Fruit fly (Drosophila melanogaster) whole organism, embryonic: ENCODE results near the gene Jhbp16.

Source experiments
- Awh ChIP-seq: fragments of 200-800 bp; sonication (Bioruptor generic); IDR thresholded peaks from 2 replicates; pipeline ENCODE4, ENCODE4 v1.3.6; 2022; ENCODE audit warnings: missing biosample characterization, missing genetic modification characterization
- Bdp1 ChIP-seq: fragments of 200-800 bp; sonication (Bioruptor generic); optimal IDR thresholded peaks from 3 replicates; lab custom pipeline; 2016; ENCODE audit warnings: missing biosample characterization, missing genetic modification characterization
- CG10565 ChIP-seq: fragments of 200-800 bp; sonication (Bioruptor generic); optimal IDR thresholded peaks from 3 replicates; lab custom pipeline; 2016; ENCODE audit warnings: missing biosample characterization, mild to moderate bottlenecking, missing genetic modification characterization
- CG11398 ChIP-seq: fragments of 200-800 bp; sonication (Bioruptor generic); optimal IDR thresholded peaks from 2 replicates; lab custom pipeline; 2016; ENCODE audit warnings: missing biosample characterization, missing genetic modification characterization
- CG12744 ChIP-seq: fragments of 200-800 bp; sonication (Bioruptor generic); optimal IDR thresholded peaks from 2 replicates; lab custom pipeline; 2016; ENCODE audit warnings: missing biosample characterization, missing genetic modification characterization
- CG14014 ChIP-seq: fragments of 200-800 bp; sonication (Bioruptor generic); IDR thresholded peaks from 2 replicates; pipeline ENCODE4 v1.3.6; 2022; ENCODE audit warnings: missing biosample characterization, missing genetic modification characterization
- CG15479 ChIP-seq: fragments of 200-800 bp; sonication (Bioruptor generic); optimal IDR thresholded peaks from 3 replicates; lab custom pipeline; 2019; ENCODE audit warnings: missing biosample characterization, mild to moderate bottlenecking, missing genetic modification characterization, moderate library complexity
- CG17568 ChIP-seq: fragments of 200-800 bp; sonication (Bioruptor generic); optimal IDR thresholded peaks from 2 replicates; lab custom pipeline; 2018; ENCODE audit warnings: missing biosample characterization, mild to moderate bottlenecking, missing genetic modification characterization, moderate library complexity
- CG2129 ChIP-seq: fragments of 200-800 bp; sonication (Bioruptor generic); IDR thresholded peaks from 2 replicates; pipeline ENCODE4 v1.3.6; 2022; ENCODE audit warnings: missing biosample characterization, missing genetic modification characterization; ENCODE audit not compliant: partially characterized antibody
- CG2875 ChIP-seq: fragments of 200-800 bp; sonication (Bioruptor generic); optimal IDR thresholded peaks from 2 replicates; lab custom pipeline; 2017; ENCODE audit warnings: missing biosample characterization, mild to moderate bottlenecking, missing genetic modification characterization, missing genetic modification reagents
- CG31224 ChIP-seq: fragments of 200-800 bp; sonication (Bioruptor generic); IDR thresholded peaks from 2 replicates; pipeline ENCODE4 v1.3.6; 2022; ENCODE audit warnings: missing biosample characterization, missing genetic modification characterization
- CG5245 ChIP-seq: fragments of 200-800 bp; sonication (Bioruptor generic); optimal IDR thresholded peaks from 3 replicates; lab custom pipeline; 2016; ENCODE audit warnings: missing biosample characterization, missing genetic modification characterization
- CG6254 ChIP-seq: fragments of 200-800 bp; sonication (Bioruptor generic); optimal IDR thresholded peaks from 3 replicates; lab custom pipeline; 2017; ENCODE audit warnings: mild to moderate bottlenecking, missing biosample characterization, missing genetic modification reagents, missing genetic modification characterization
- E2f2 ChIP-seq: fragments of 200-800 bp; sonication (Bioruptor generic); IDR thresholded peaks from 2 replicates; pipeline ENCODE4 v1.3.6; 2022; ENCODE audit warnings: missing biosample characterization, missing genetic modification characterization
- ERR ChIP-seq: fragments of 200-800 bp; sonication (Bioruptor generic); optimal IDR thresholded peaks from 2 replicates; lab custom pipeline; 2016; ENCODE audit warnings: missing biosample characterization, missing genetic modification characterization
- Fer3 ChIP-seq: fragments of 200-800 bp; sonication (Bioruptor generic); optimal IDR thresholded peaks from 2 replicates; lab custom pipeline; 2018; ENCODE audit warnings: missing biosample characterization, mild to moderate bottlenecking, missing genetic modification characterization, moderate library complexity
- Gsc ChIP-seq: fragments of 200-800 bp; sonication (Bioruptor generic); IDR thresholded peaks from 2 replicates; pipeline ENCODE4 v1.3.6; 2022; ENCODE audit warnings: missing biosample characterization, missing genetic modification characterization
- HLH54F ChIP-seq: fragments of 200-800 bp; sonication (Bioruptor generic); optimal IDR thresholded peaks from 3 replicates; lab custom pipeline; 2016; ENCODE audit warnings: missing biosample characterization, missing genetic modification characterization
- Hr51 ChIP-seq, 2 experiments: fragments of 200-800 bp; sonication (Bioruptor generic); optimal IDR thresholded peaks; 2 replicates in 1 of 2; 3 replicates in 1 of 2; lab custom pipeline; 2016 to 2018; ENCODE audit warnings: missing biosample characterization in 2 of 2, missing genetic modification characterization in 2 of 2, mild to moderate bottlenecking in 1 of 2, moderate library complexity in 1 of 2
- Mad ChIP-seq: fragments of 200-800 bp; sonication (Bioruptor generic); optimal IDR thresholded peaks from 2 replicates; lab custom pipeline; 2016; ENCODE audit warnings: missing biosample characterization, missing genetic modification characterization
- Pdp1 ChIP-seq, 2 experiments: fragments of 200-800 bp; sonication (Bioruptor generic); optimal IDR thresholded peaks; 3 replicates each; lab custom pipeline; 2016; ENCODE audit warnings: missing biosample characterization in 2 of 2, missing genetic modification characterization in 2 of 2, mild to moderate bottlenecking in 1 of 2, moderate library complexity in 1 of 2
- Poxn ChIP-seq: fragments of 200-800 bp; sonication (Bioruptor generic); IDR thresholded peaks from 2 replicates; pipeline ENCODE4 v1.3.6; 2022; ENCODE audit warnings: missing biosample characterization, missing genetic modification characterization
- Stat92E ChIP-seq, 3 experiments: fragments of >200 bp in 2 of 3; fragments of 200-800 bp in 1 of 3; sonication (Bioruptor generic) in 1 of 3; optimal IDR thresholded peaks; 2 replicates each; lab custom pipeline; 2017 to 2019; ENCODE audit warnings: missing biosample characterization in 3 of 3, missing genetic modification characterization in 3 of 3, mild to moderate bottlenecking in 1 of 3, moderate library complexity in 1 of 3
- abd-A ChIP-seq: fragments of 200-800 bp; sonication (Bioruptor generic); optimal IDR thresholded peaks from 3 replicates; lab custom pipeline; 2019; ENCODE audit warnings: missing biosample characterization, mild to moderate bottlenecking, missing genetic modification characterization, moderate library complexity
- bcd ChIP-seq: fragments of 200-800 bp; sonication (Bioruptor generic); optimal IDR thresholded peaks from 2 replicates; lab custom pipeline; 2017; ENCODE audit warnings: missing biosample characterization, mild to moderate bottlenecking, missing genetic modification characterization
- bsh ChIP-seq, 2 experiments: fragments of 200-800 bp; sonication (Bioruptor generic); optimal IDR thresholded peaks; 2 replicates each; lab custom pipeline; 2017 to 2018; ENCODE audit warnings: mild to moderate bottlenecking in 2 of 2, missing biosample characterization in 2 of 2, missing genetic modification characterization in 2 of 2, moderate library complexity in 1 of 2
- btn ChIP-seq: fragments of 200-800 bp; sonication (Bioruptor generic); optimal IDR thresholded peaks from 2 replicates; lab custom pipeline; 2016; ENCODE audit warnings: missing biosample characterization, missing genetic modification characterization
- cad ChIP-seq: fragments of >200 bp; optimal IDR thresholded peaks from 2 replicates; lab custom pipeline; 2017; ENCODE audit warnings: missing biosample characterization, missing genetic modification characterization
- corto ChIP-seq: fragments of 200-800 bp; sonication (Bioruptor generic); optimal IDR thresholded peaks from 2 replicates; lab custom pipeline; 2016; ENCODE audit warnings: missing biosample characterization, mild to moderate bottlenecking, missing genetic modification characterization, moderate library complexity
- dpn ChIP-seq, 2 experiments: fragments of 200-800 bp; sonication (Bioruptor generic); optimal IDR thresholded peaks; 3 replicates each; lab custom pipeline; 2016; ENCODE audit warnings: missing biosample characterization in 2 of 2, missing genetic modification characterization in 2 of 2
- exex ChIP-seq: fragments of 200-800 bp; sonication (Bioruptor generic); optimal IDR thresholded peaks from 4 replicates; lab custom pipeline; 2018; ENCODE audit warnings: missing biosample characterization, mild to moderate bottlenecking, missing genetic modification characterization, moderate library complexity
- grn ChIP-seq: fragments of 200-800 bp; sonication (Bioruptor generic); optimal IDR thresholded peaks from 3 replicates; lab custom pipeline; 2017; ENCODE audit warnings: missing biosample characterization, missing genetic modification characterization
- ham ChIP-seq: fragments of 200-800 bp; sonication (Bioruptor generic); IDR thresholded peaks from 2 replicates; pipeline ENCODE4 v1.3.6; 2022; ENCODE audit warnings: missing biosample characterization, missing genetic modification characterization
- hb ChIP-seq: fragments of 200-800 bp; sonication (Bioruptor generic); IDR thresholded peaks from 3 replicates; pipeline ENCODE4 v1.3.6; 2022; ENCODE audit warnings: missing biosample characterization, missing genetic modification characterization; ENCODE audit not compliant: partially characterized antibody
- her ChIP-seq: fragments of 200-800 bp; sonication (Bioruptor generic); optimal IDR thresholded peaks from 2 replicates; lab custom pipeline; 2016; ENCODE audit warnings: missing biosample characterization, missing genetic modification characterization
- hth ChIP-seq: fragments of >200 bp; optimal IDR thresholded peaks from 2 replicates; lab custom pipeline; 2017; ENCODE audit warnings: inconsistent platforms
- inv ChIP-seq: fragments of 200-800 bp; sonication (Bioruptor generic); IDR thresholded peaks from 2 replicates; pipeline ENCODE4 v1.3.6; 2022; ENCODE audit warnings: missing biosample characterization, missing genetic modification characterization; ENCODE audit not compliant: partially characterized antibody
- kah ChIP-seq: fragments of 200-800 bp; sonication (Bioruptor generic); optimal IDR thresholded peaks from 2 replicates; lab custom pipeline; 2018; ENCODE audit warnings: missing biosample characterization, mild to moderate bottlenecking, missing genetic modification characterization
- nerfin-1 ChIP-seq: fragments of 200-800 bp; sonication (Bioruptor generic); optimal IDR thresholded peaks from 3 replicates; lab custom pipeline; 2019; ENCODE audit warnings: missing biosample characterization, mild to moderate bottlenecking, missing genetic modification characterization, moderate library complexity
- pfk ChIP-seq: fragments of 200-800 bp; sonication (Bioruptor generic); optimal IDR thresholded peaks from 2 replicates; lab custom pipeline; 2018; ENCODE audit warnings: missing biosample characterization, mild to moderate bottlenecking, missing genetic modification characterization, moderate library complexity
- sima ChIP-seq: fragments of 200-800 bp; sonication (Bioruptor generic); optimal IDR thresholded peaks from 2 replicates; lab custom pipeline; 2016; ENCODE audit warnings: missing biosample characterization, missing genetic modification characterization
- sna ChIP-seq: fragments of 200-800 bp; sonication (Bioruptor generic); IDR thresholded peaks from 2 replicates; pipeline ENCODE4 v1.3.6; 2022; ENCODE audit warnings: missing biosample characterization, missing genetic modification characterization; ENCODE audit not compliant: partially characterized antibody
- sr ChIP-seq: fragments of 200-800 bp; sonication (Bioruptor generic); IDR thresholded peaks from 3 replicates; pipeline ENCODE4 v1.3.6; 2022; ENCODE audit warnings: missing biosample characterization, missing genetic modification characterization
- tll ChIP-seq, 2 experiments: fragments of 200-800 bp in 1 of 2; fragments of >200 bp in 1 of 2; sonication (Bioruptor generic) in 1 of 2; optimal IDR thresholded peaks; 2 replicates each; lab custom pipeline; 2017 to 2019; ENCODE audit warnings: missing biosample characterization in 2 of 2, missing genetic modification characterization in 2 of 2, mild to moderate bottlenecking in 1 of 2, moderate library complexity in 1 of 2
- trem ChIP-seq: fragments of 200-800 bp; optimal IDR thresholded peaks from 3 replicates; lab custom pipeline; 2019; ENCODE audit warnings: missing biosample characterization, mild to moderate bottlenecking, missing genetic modification characterization, moderate library complexity
- vfl ChIP-seq: fragments of 200-800 bp; sonication (Bioruptor generic); optimal IDR thresholded peaks from 2 replicates; lab custom pipeline; 2016; ENCODE audit warnings: missing biosample characterization, missing genetic modification characterization
- vvl ChIP-seq: fragments of 200-800 bp; sonication (Bioruptor generic); IDR thresholded peaks from 2 replicates; pipeline ENCODE4 v1.3.6; 2022; ENCODE audit warnings: missing biosample characterization, missing genetic modification characterization
- z ChIP-seq: fragments of 200-800 bp; sonication (Bioruptor generic); IDR thresholded peaks from 3 replicates; pipeline ENCODE4 v1.3.6; 2022; ENCODE audit warnings: missing biosample characterization, missing genetic modification characterization
- zf30C ChIP-seq: fragments of 200-800 bp; sonication (Bioruptor generic); optimal IDR thresholded peaks from 3 replicates; lab custom pipeline; 2018; ENCODE audit warnings: missing biosample characterization, mild to moderate bottlenecking, missing genetic modification characterization

The Jhbp16 gene

DNA sequence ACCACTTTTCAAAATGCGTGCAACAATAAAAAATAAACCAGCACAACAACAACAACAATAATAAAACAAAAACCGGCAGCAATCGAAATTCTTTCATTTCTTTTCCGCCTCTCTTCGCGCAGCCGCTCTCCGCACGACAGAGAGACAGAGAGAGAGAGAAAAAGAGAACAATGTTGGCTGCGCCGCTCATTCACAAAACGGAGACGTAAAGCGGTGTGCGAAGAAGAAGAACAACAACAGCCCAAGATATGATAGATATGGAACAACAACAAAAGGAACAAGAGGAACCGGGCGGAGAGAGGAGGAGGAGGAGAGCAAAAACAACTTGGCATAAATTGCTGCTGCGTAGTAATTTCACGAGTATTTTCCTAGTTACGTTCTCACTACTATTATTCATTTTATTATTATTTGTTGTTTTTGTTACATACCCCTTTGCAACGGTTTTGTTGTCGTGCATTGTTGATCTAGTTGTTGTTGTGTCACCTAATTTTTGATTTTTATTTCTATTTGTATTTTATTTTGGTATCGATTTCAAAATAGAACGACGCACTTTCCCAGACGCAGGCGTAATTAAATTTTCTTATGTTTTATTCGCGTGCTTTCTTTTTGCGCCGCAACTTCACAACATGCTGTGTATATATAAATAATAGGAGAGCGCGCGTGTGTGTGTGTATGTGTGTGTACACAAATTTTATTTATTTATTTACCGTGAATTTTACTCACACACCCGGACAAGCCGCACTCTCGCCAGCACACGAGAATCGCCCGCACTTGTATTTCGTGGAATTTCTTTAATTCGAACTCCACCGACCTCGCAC is 45.7 kb upstream of the Jhbp16 start:
- TF ChIP-seq ham (GFP tag; lab: Robert Waterston, UW), result no peak
- TF ChIP-seq bsh (GFP tag; optimal IDR thresholded peaks at IDR 0.05; lab: Kevin White, UChicago), result peak in 1 of 2 experiments; percentile 29
- no peak for TF ChIP-seq hth (lab: Kevin White, UChicago)
- no peak for TF ChIP-seq Poxn (GFP tag; lab: Robert Waterston, UW)
- TF ChIP-seq Gsc (GFP tag; lab: Robert Waterston, UW), result no peak
- no peak for TF ChIP-seq btn (GFP tag; lab: Kevin White, UChicago)
- TF ChIP-seq CG14014 (GFP tag; lab: Robert Waterston, UW), result no peak
- TF ChIP-seq pfk (GFP tag; lab: Kevin White, UChicago), result peak; percentile 52
- TF ChIP-seq CG31224 (GFP tag; lab: Robert Waterston, UW), result no peak
- TF ChIP-seq Stat92E (GFP tag; optimal IDR thresholded peaks at IDR 0.05; lab: Kevin White, UChicago), result peak in 1 of 3 experiments; percentile 88
- peak; percentile 88 for TF ChIP-seq grn
- peak in 1 of 2 experiments; percentile 13 for TF ChIP-seq Pdp1 (GFP tag; optimal IDR thresholded peaks at IDR 0.05; lab: Kevin White, UChicago)
- TF ChIP-seq zf30C, result no peak
- TF ChIP-seq hb (GFP tag; lab: Robert Waterston, UW), result no peak
- no peak for TF ChIP-seq CG2129
- no peak for TF ChIP-seq CG12744
- no peak for TF ChIP-seq Mad (GFP tag; lab: Kevin White, UChicago)
- TF ChIP-seq vvl (GFP tag; lab: Robert Waterston, UW), result no peak
- TF ChIP-seq Fer3 (tag; lab: Kevin White, UChicago), result no peak
- TF ChIP-seq E2f2 (GFP tag; lab: Robert Waterston, UW), result no peak
- peak; percentile 39 for TF ChIP-seq nerfin-1 (tag; lab: Kevin White, UChicago)
- no peak for TF ChIP-seq CG5245
- no peak for TF ChIP-seq CG10565 (GFP tag; lab: Kevin White, UChicago)
- TF ChIP-seq kah (GFP tag; lab: Kevin White, UChicago), result no peak
- TF ChIP-seq HLH54F (GFP tag; lab: Kevin White, UChicago), result no peak
- TF ChIP-seq her (GFP tag; lab: Kevin White, UChicago), result peak; percentile 2
- no peak for TF ChIP-seq CG2875
- peak; percentile 13 for TF ChIP-seq CG15479 (GFP tag; lab: Kevin White, UChicago)
- TF ChIP-seq ERR (GFP tag; lab: Kevin White, UChicago), result no peak
- peak; percentile 49 for TF ChIP-seq CG6254 (GFP tag; lab: Kevin White, UChicago)
- TF ChIP-seq exex, result no peak
- TF ChIP-seq sima (GFP tag; lab: Kevin White, UChicago), result no peak
- TF ChIP-seq Awh (GFP tag; lab: Robert Waterston, UW), result no peak
- no peak for TF ChIP-seq bcd (GFP tag; lab: Kevin White, UChicago)
- peak; percentile 84 for TF ChIP-seq abd-A (tag; lab: Kevin White, UChicago)
- TF ChIP-seq tll (GFP tag; optimal IDR thresholded peaks at IDR 0.05; lab: Kevin White, UChicago), result no peak
- TF ChIP-seq Bdp1 (GFP tag; lab: Kevin White, UChicago), result no peak
- TF ChIP-seq CG11398 (GFP tag; lab: Kevin White, UChicago), result no peak
- TF ChIP-seq vfl (GFP tag; lab: Kevin White, UChicago), result no peak
- no peak for TF ChIP-seq sna (GFP tag; lab: Robert Waterston, UW)
- no peak for TF ChIP-seq sr (GFP tag; lab: Robert Waterston, UW)
- TF ChIP-seq z (GFP tag; lab: Robert Waterston, UW), result no peak
- no peak for TF ChIP-seq corto (GFP tag; lab: Kevin White, UChicago)
- no peak for TF ChIP-seq inv
- peak; percentile 15 for TF ChIP-seq trem (tag; lab: Kevin White, UChicago)
- no peak for TF ChIP-seq dpn (GFP tag; optimal IDR thresholded peaks at IDR 0.05; lab: Kevin White, UChicago)
- TF ChIP-seq Hr51 (GFP tag; optimal IDR thresholded peaks at IDR 0.05; lab: Kevin White, UChicago), result no peak
- TF ChIP-seq cad (GFP tag; lab: Kevin White, UChicago), result peak; percentile 57
- TF ChIP-seq CG17568, result peak; percentile 11
